Fruit fly (Drosophila melanogaster): ENCODE results near the gene CG42237.

dm6 chrX:13116438-13117243 lies 1.7 kb downstream of the CG42237 start:
- TF ChIP-seq CTCF (optimal IDR thresholded peaks at IDR 0.05), result no peak
- TF ChIP-seq CG8478 (optimal IDR thresholded peaks at IDR 0.05), result no peak
